Worm (Caenorhabditis elegans) whole organism, young adult: ENCODE measurements around the gene smg-3.

Experiments
- B0035.1 ChIP-seq: sonication (generic microtip); optimal IDR thresholded peaks from 2 replicates; lab custom pipeline; 2016; ENCODE audit warnings: missing genetic modification characterization, mild to moderate bottlenecking, missing compliant biosample characterization, missing genotype, missing genetic modification reagents
- B0261.1 ChIP-seq: sonication (generic microtip); optimal IDR thresholded peaks from 2 replicates; lab custom pipeline; 2016; ENCODE audit warnings: mild to moderate bottlenecking, missing genetic modification characterization, moderate library complexity, missing compliant biosample characterization
- B0336.3 ChIP-seq: fragments of 200-800 bp; sonication (Bioruptor generic); IDR thresholded peaks from 2 replicates; pipeline ENCODE4 v1.3.6; 2022; ENCODE audit warnings: missing genetic modification characterization, missing compliant biosample characterization
- D2030.7 ChIP-seq: fragments of 200-800 bp; sonication (Bioruptor generic); IDR thresholded peaks from 2 replicates; pipeline ENCODE4 v1.3.6; 2022; ENCODE audit warnings: missing genetic modification reagents, missing genetic modification characterization, missing compliant biosample characterization
- F33H1.4 ChIP-seq: fragments of 200-800 bp; sonication (Bioruptor generic); IDR thresholded peaks from 2 replicates; pipeline ENCODE4 v1.3.6; 2022; ENCODE audit warnings: missing genetic modification reagents, missing genetic modification characterization, missing compliant biosample characterization
- F39B2.1 ChIP-seq: fragments of 200-800 bp; sonication (Bioruptor generic); IDR thresholded peaks from 2 replicates; pipeline ENCODE4 v1.3.6; 2022; ENCODE audit warnings: missing genetic modification reagents, missing genetic modification characterization, missing compliant biosample characterization
- F55B11.4 ChIP-seq: sonication (generic microtip); optimal IDR thresholded peaks from 2 replicates; lab custom pipeline; 2016; ENCODE audit warnings: missing compliant biosample characterization, missing genetic modification characterization, borderline replicate concordance; ENCODE audit not compliant: insufficient read depth
- F57A8.1 ChIP-seq: fragments of 200-800 bp; sonication (Bioruptor generic); optimal IDR thresholded peaks from 2 replicates; lab custom pipeline; 2018; ENCODE audit warnings: mild to moderate bottlenecking, missing genetic modification characterization, moderate library complexity, missing compliant biosample characterization
- T07F8.4 ChIP-seq: sonication (generic microtip); optimal IDR thresholded peaks from 2 replicates; lab custom pipeline; 2016; ENCODE audit warnings: mild to moderate bottlenecking, missing genetic modification characterization, moderate library complexity, missing compliant biosample characterization
- T26A5.8 ChIP-seq: sonication (generic microtip); optimal IDR thresholded peaks from 2 replicates; lab custom pipeline; 2016; ENCODE audit warnings: missing genetic modification characterization, missing compliant biosample characterization
- Y95B8A.8 ChIP-seq: fragments of 200-800 bp; sonication (Bioruptor generic); IDR thresholded peaks from 2 replicates; pipeline ENCODE4 v1.3.6; 2022; ENCODE audit warnings: missing genetic modification reagents, missing genetic modification characterization, missing compliant biosample characterization
- ama-1 ChIP-seq, 3 experiments: fragments of 150-350 bp in 1 of 3; sonication (generic microtip) in 2 of 3; optimal IDR thresholded peaks; 2 replicates each; lab custom pipeline; 2014 to 2018; ENCODE audit warnings: missing biosample characterization in 2 of 3, missing genetic modification characterization in 2 of 3, missing genetic modification reagents in 2 of 3
- bed-1 ChIP-seq: fragments of 200-800 bp; sonication (Bioruptor generic); IDR thresholded peaks from 2 replicates; pipeline ENCODE4 v1.3.6; 2022; ENCODE audit warnings: missing genetic modification reagents, missing genetic modification characterization, missing compliant biosample characterization
- cebp-2 ChIP-seq: fragments of 200-800 bp; sonication (Bioruptor generic); IDR thresholded peaks from 2 replicates; pipeline ENCODE4 v1.3.6; 2022; ENCODE audit warnings: missing genetic modification characterization, missing compliant biosample characterization
- ceh-58 ChIP-seq: fragments of 200-800 bp; sonication (Bioruptor generic); IDR thresholded peaks from 2 replicates; pipeline ENCODE4 v1.3.6; 2022; ENCODE audit warnings: missing genetic modification characterization, missing compliant biosample characterization
- ceh-79 ChIP-seq: sonication (generic microtip); optimal IDR thresholded peaks from 2 replicates; lab custom pipeline; 2017; ENCODE audit warnings: mild to moderate bottlenecking, missing genetic modification characterization, missing compliant biosample characterization
- chd-7 ChIP-seq: sonication (generic microtip); optimal IDR thresholded peaks from 2 replicates; lab custom pipeline; 2016; ENCODE audit warnings: mild to moderate bottlenecking, missing genetic modification characterization, moderate library complexity, missing compliant biosample characterization
- dpff-1 ChIP-seq: sonication (generic microtip); optimal IDR thresholded peaks from 2 replicates; lab custom pipeline; 2017; ENCODE audit warnings: mild to moderate bottlenecking, missing genetic modification characterization, missing compliant biosample characterization
- egrh-3 ChIP-seq: fragments of 200-800 bp; sonication (Bioruptor generic); IDR thresholded peaks from 2 replicates; pipeline ENCODE4 v1.3.6; 2022; ENCODE audit warnings: missing genetic modification reagents, missing genetic modification characterization, missing compliant biosample characterization
- ekl-4 ChIP-seq: fragments of 200-800 bp; sonication (Bioruptor generic); IDR thresholded peaks from 2 replicates; pipeline ENCODE4 v1.3.6; 2022; ENCODE audit warnings: missing genetic modification reagents, missing genetic modification characterization, missing compliant biosample characterization
- hlh-26 ChIP-seq: fragments of 200-800 bp; sonication (Bioruptor generic); conservative IDR thresholded peaks from 2 replicates; pipeline ENCODE4 v1.3.6; 2022; ENCODE audit warnings: missing genetic modification reagents, missing genetic modification characterization, missing compliant biosample characterization
- hrde-1 ChIP-seq: sonication (generic microtip); optimal IDR thresholded peaks from 2 replicates; lab custom pipeline; 2016; ENCODE audit warnings: missing genetic modification characterization, mild to moderate bottlenecking, missing compliant biosample characterization, moderate library complexity, missing genotype, missing genetic modification reagents, borderline replicate concordance
- let-526 ChIP-seq: fragments of 200-800 bp; sonication (Bioruptor generic); IDR thresholded peaks from 2 replicates; pipeline ENCODE4 v1.3.6; 2022; ENCODE audit warnings: missing genetic modification reagents, missing genetic modification characterization, missing compliant biosample characterization
- let-607 ChIP-seq, 2 experiments: fragments of 200-800 bp in 1 of 2; sonication (Bioruptor generic) in 1 of 2; sonication (generic microtip) in 1 of 2; optimal IDR thresholded peaks; 2 replicates each; lab custom pipeline; 2016 to 2018; ENCODE audit warnings: mild to moderate bottlenecking in 2 of 2, missing compliant biosample characterization in 2 of 2, missing genetic modification characterization in 2 of 2, moderate library complexity in 2 of 2, missing genotype in 1 of 2
- lin-26 ChIP-seq: fragments of 200-800 bp; sonication (Bioruptor generic); IDR thresholded peaks from 2 replicates; pipeline ENCODE4 v1.3.6; 2022; ENCODE audit warnings: missing genetic modification reagents, missing genetic modification characterization, missing compliant biosample characterization
- lin-54 ChIP-seq: fragments of 200-800 bp; sonication (Bioruptor generic); optimal IDR thresholded peaks from 2 replicates; lab custom pipeline; 2018; ENCODE audit warnings: mild to moderate bottlenecking, missing genetic modification characterization, missing compliant biosample characterization
- lsl-1 ChIP-seq: fragments of 200-800 bp; sonication (Bioruptor generic); optimal IDR thresholded peaks from 2 replicates; lab custom pipeline; 2018; ENCODE audit warnings: mild to moderate bottlenecking, missing genetic modification characterization, moderate library complexity, missing compliant biosample characterization
- lsy-27 ChIP-seq: sonication (generic microtip); optimal IDR thresholded peaks from 2 replicates; lab custom pipeline; 2017; ENCODE audit warnings: missing genetic modification characterization, mild to moderate bottlenecking, missing compliant biosample characterization, antibody characterized with exemption, missing genotype, borderline replicate concordance; ENCODE audit not compliant: insufficient read depth
- madf-10 ChIP-seq: sonication (generic microtip); optimal IDR thresholded peaks from 2 replicates; lab custom pipeline; 2016; ENCODE audit warnings: mild to moderate bottlenecking, missing genetic modification characterization, missing compliant biosample characterization
- madf-8 ChIP-seq: fragments of 200-800 bp; sonication (Bioruptor generic); conservative IDR thresholded peaks from 2 replicates; pipeline ENCODE4 v1.3.6; 2022; ENCODE audit warnings: missing genetic modification reagents, missing genetic modification characterization, missing compliant biosample characterization
- mcd-1 ChIP-seq: fragments of 200-800 bp; sonication (Bioruptor generic); IDR thresholded peaks from 2 replicates; pipeline ENCODE4 v1.3.6; 2022; ENCODE audit warnings: missing genetic modification reagents, missing genetic modification characterization, missing compliant biosample characterization
- mel-28 ChIP-seq: sonication (generic microtip); optimal IDR thresholded peaks from 2 replicates; lab custom pipeline; 2016; ENCODE audit warnings: borderline replicate concordance, mild to moderate bottlenecking, missing genetic modification characterization, missing compliant biosample characterization
- mes-4 ChIP-seq: sonication (generic microtip); optimal IDR thresholded peaks from 2 replicates; lab custom pipeline; 2016; ENCODE audit warnings: missing genotype, missing genetic modification characterization, missing compliant biosample characterization
- nfya-2 ChIP-seq: fragments of 200-800 bp; sonication (Bioruptor generic); IDR thresholded peaks from 2 replicates; pipeline ENCODE4 v1.3.6; 2022; ENCODE audit warnings: missing genetic modification reagents, missing genetic modification characterization, missing compliant biosample characterization
- nfyb-1 ChIP-seq: fragments of 200-800 bp; sonication (Bioruptor generic); IDR thresholded peaks from 2 replicates; pipeline ENCODE4 v1.3.6; 2022; ENCODE audit warnings: missing genetic modification reagents, missing genetic modification characterization, missing compliant biosample characterization
- nhr-80 ChIP-seq: sonication (generic microtip); optimal IDR thresholded peaks from 2 replicates; lab custom pipeline; 2016; ENCODE audit warnings: missing genetic modification characterization, missing compliant biosample characterization
- rpc-1 ChIP-seq, 2 experiments: fragments of 150-350 bp in 1 of 2; sonication (generic microtip) in 1 of 2; optimal IDR thresholded peaks; 2 replicates each; lab custom pipeline; 2014 to 2018; ENCODE audit warnings: missing biosample characterization in 1 of 2, missing genetic modification characterization in 1 of 2, missing genetic modification reagents in 1 of 2, missing genotype in 1 of 2
- sdz-38 ChIP-seq: sonication (generic microtip); optimal IDR thresholded peaks from 2 replicates; lab custom pipeline; 2016; ENCODE audit warnings: missing genotype, missing genetic modification characterization, missing compliant biosample characterization
- snpc-3.4 ChIP-seq: sonication (generic microtip); optimal IDR thresholded peaks from 2 replicates; lab custom pipeline; 2017; ENCODE audit warnings: missing genetic modification characterization, mild to moderate bottlenecking, missing compliant biosample characterization, antibody characterized with exemption, moderate library complexity, missing genotype, missing genetic modification reagents
- tbp1 ChIP-seq: fragments of 200-800 bp; sonication (Bioruptor generic); optimal IDR thresholded peaks from 2 replicates; lab custom pipeline; 2018; ENCODE audit warnings: mild to moderate bottlenecking, missing genetic modification characterization, missing compliant biosample characterization
- unc-130 ChIP-seq: sonication (generic microtip); optimal IDR thresholded peaks from 2 replicates; lab custom pipeline; 2016; ENCODE audit warnings: missing genetic modification reagents, missing genetic modification characterization, missing compliant biosample characterization
- unc-62 ChIP-seq: fragments of 150-350 bp; optimal IDR thresholded peaks from 2 replicates; lab custom pipeline; 2014; ENCODE audit warnings: missing biosample characterization, missing genetic modification reagents, missing genetic modification characterization
- xnd-1 ChIP-seq: sonication (generic microtip); optimal IDR thresholded peaks from 2 replicates; lab custom pipeline; 2016; ENCODE audit warnings: missing genotype, missing genetic modification reagents, missing genetic modification characterization, missing compliant biosample characterization
- zim-3 ChIP-seq: sonication (generic microtip); optimal IDR thresholded peaks from 2 replicates; lab custom pipeline; 2017; ENCODE audit warnings: mild to moderate bottlenecking, missing genetic modification characterization, moderate library complexity, missing compliant biosample characterization
- ztf-18 ChIP-seq: sonication (generic microtip); optimal IDR thresholded peaks from 2 replicates; lab custom pipeline; 2016; ENCODE audit warnings: missing genotype, mild to moderate bottlenecking, missing genetic modification characterization, missing compliant biosample characterization
- ztf-25 ChIP-seq: fragments of 200-800 bp; sonication (Bioruptor generic); IDR thresholded peaks from 2 replicates; pipeline ENCODE4 v1.3.6; 2022; ENCODE audit warnings: missing genetic modification reagents, missing genetic modification characterization, missing compliant biosample characterization

smg-3 gene

DNA sequence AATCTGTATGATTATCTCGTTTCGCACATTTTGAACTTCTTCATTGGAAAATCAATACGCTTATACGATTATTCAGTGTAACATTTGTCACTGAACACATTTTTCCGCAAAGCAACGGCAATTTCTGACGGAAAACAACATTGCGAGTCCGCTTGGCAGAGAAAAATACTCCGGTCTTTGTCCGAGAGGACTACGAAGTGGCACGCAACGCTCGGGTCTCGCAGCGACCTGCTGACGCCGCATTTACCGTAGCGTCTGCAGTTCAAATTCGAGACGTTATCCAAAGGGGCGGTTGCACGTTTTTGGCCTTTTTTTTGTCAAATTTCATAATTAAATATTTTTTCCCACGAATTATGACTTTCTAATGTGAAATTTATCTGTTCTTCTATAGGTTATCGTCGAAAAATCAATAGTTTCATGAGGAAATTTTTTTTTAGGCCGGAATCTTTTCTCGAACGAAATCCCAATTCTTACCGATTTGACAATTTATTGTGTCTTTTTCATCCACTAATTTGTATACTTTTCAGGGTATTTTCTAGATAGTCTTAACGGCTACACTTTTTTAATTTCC lies 49.2 kb downstream of the smg-3 start, which contains the start of gene sqd-1 (continued):
- TF ChIP-seq egrh-3 (GFP tag; lab: Robert Waterston, UW) = peak; percentile 57; the same call in 1 of the 2 replicates
- TF ChIP-seq ekl-4 (GFP tag; lab: Robert Waterston, UW) = peak; percentile 93
- no peak for TF ChIP-seq nfya-2
- peak; percentile 89 for TF ChIP-seq let-526 (GFP tag; lab: Robert Waterston, UW)
- peak; percentile 71; the same call in 1 of the 2 replicates for TF ChIP-seq lin-26 (GFP tag; lab: Robert Waterston, UW)
- TF ChIP-seq ceh-58 (GFP tag; lab: Robert Waterston, UW) = no peak
- peak; percentile 84 for TF ChIP-seq madf-10
- TF ChIP-seq hlh-26 (GFP tag; lab: Robert Waterston, UW) = no peak
- TF ChIP-seq nfyb-1 = peak; percentile 96
- peak; percentile 48 for TF ChIP-seq ztf-18
- TF ChIP-seq cebp-2 (GFP tag; lab: Robert Waterston, UW) = peak; percentile 65; the same call in 1 of the 2 replicates
- TF ChIP-seq sdz-38 (tag; lab: Kevin White, UChicago) = no peak
- TF ChIP-seq mcd-1 (GFP tag; lab: Robert Waterston, UW) = peak; percentile 94
- TF ChIP-seq ceh-79 (tag; lab: Kevin White, UChicago) = peak; percentile 52
- peak; percentile 62 for TF ChIP-seq unc-130 (GFP tag; lab: Kevin White, UChicago)
- peak; percentile 90 for TF ChIP-seq chd-7 (tag; lab: Kevin White, UChicago)
- TF ChIP-seq B0035.1 = peak; percentile 30
- 0 out of 2 replicates have a peak, but pooled peaks have one; percentile 33 for TF ChIP-seq bed-1 (GFP tag; lab: Robert Waterston, UW)
- peak; percentile 92 for TF ChIP-seq lin-54
- TF ChIP-seq ztf-25 (GFP tag; lab: Robert Waterston, UW) = peak; percentile 60; the same call in 1 of the 2 replicates
- TF ChIP-seq mel-28 (tag; lab: Kevin White, UChicago) = no peak
- TF ChIP-seq madf-8 (GFP tag; lab: Robert Waterston, UW) = peak; percentile 59
- peak; percentile 92 for TF ChIP-seq Y95B8A.8
- TF ChIP-seq rpc-1 (optimal IDR thresholded peaks at IDR 0.05; lab: Kevin White, UChicago) = peak; percentile 14
- no peak for TF ChIP-seq rpc-1 (tag; optimal IDR thresholded peaks at IDR 0.05; lab: Kevin White, UChicago)
- no peak for TF ChIP-seq F57A8.1 (GFP tag; lab: Kevin White, UChicago)
- peak; percentile 54 for TF ChIP-seq xnd-1 (tag; lab: Kevin White, UChicago)
- TF ChIP-seq lsy-27 = peak; percentile 2
- peak; percentile 82 for TF ChIP-seq lsl-1 (GFP tag; lab: Kevin White, UChicago)
- TF ChIP-seq T26A5.8 (tag; lab: Kevin White, UChicago) = peak; percentile 9
- peak; percentile 88 for TF ChIP-seq hrde-1
- TF ChIP-seq nhr-80 (tag; lab: Kevin White, UChicago) = peak; percentile 30
- TF ChIP-seq F55B11.4 (tag; lab: Kevin White, UChicago) = no peak
- peak; percentile 100 for TF ChIP-seq F33H1.4 (GFP tag; lab: Robert Waterston, UW)
- TF ChIP-seq unc-62 = no peak
- peak; percentile 16 for TF ChIP-seq B0261.1 (tag; lab: Kevin White, UChicago)
- TF ChIP-seq D2030.7 = peak; percentile 89
- peak; percentile 93 for TF ChIP-seq B0336.3 (GFP tag; lab: Robert Waterston, UW)
- TF ChIP-seq tbp1 (GFP tag; lab: Kevin White, UChicago) = peak; percentile 75
- no peak for TF ChIP-seq ama-1 (optimal IDR thresholded peaks at IDR 0.05; lab: Kevin White, UChicago)
- no peak for TF ChIP-seq ama-1 (GFP tag; optimal IDR thresholded peaks at IDR 0.05; lab: Kevin White, UChicago)
- TF ChIP-seq zim-3 (tag; lab: Kevin White, UChicago) = peak; percentile 89
- TF ChIP-seq T07F8.4 (tag; lab: Kevin White, UChicago) = no peak
- no peak for TF ChIP-seq F39B2.1
- peak; percentile 83 for TF ChIP-seq snpc-3.4
- TF ChIP-seq mes-4 = no peak
- no peak for TF ChIP-seq dpff-1
- peak; percentile 84 to 93 for TF ChIP-seq let-607 (tag; optimal IDR thresholded peaks at IDR 0.05; lab: Kevin White, UChicago)
